Worm (Caenorhabditis elegans) whole organism, young adult: ENCODE data around the gene dpy-26.

Experiments
- B0035.1 ChIP-seq: sonication (generic microtip); optimal IDR thresholded peaks from 2 replicates; lab custom pipeline; 2016; ENCODE audit warnings: missing genetic modification characterization, mild to moderate bottlenecking, missing compliant biosample characterization, missing genotype, missing genetic modification reagents
- B0336.3 ChIP-seq: fragments of 200-800 bp; sonication (Bioruptor generic); IDR thresholded peaks from 2 replicates; pipeline ENCODE4 v1.3.6; 2022; ENCODE audit warnings: missing genetic modification characterization, missing compliant biosample characterization
- F55B11.4 ChIP-seq: sonication (generic microtip); optimal IDR thresholded peaks from 2 replicates; lab custom pipeline; 2016; ENCODE audit warnings: missing compliant biosample characterization, missing genetic modification characterization, borderline replicate concordance; ENCODE audit not compliant: insufficient read depth
- F57A8.1 ChIP-seq: fragments of 200-800 bp; sonication (Bioruptor generic); optimal IDR thresholded peaks from 2 replicates; lab custom pipeline; 2018; ENCODE audit warnings: mild to moderate bottlenecking, missing genetic modification characterization, moderate library complexity, missing compliant biosample characterization
- F57C9.4 ChIP-seq: sonication (generic microtip); optimal IDR thresholded peaks from 2 replicates; lab custom pipeline; 2017; ENCODE audit warnings: mild to moderate bottlenecking, missing genetic modification characterization, missing compliant biosample characterization
- K12H6.12 ChIP-seq: fragments of 200-800 bp; sonication (Bioruptor generic); optimal IDR thresholded peaks from 2 replicates; lab custom pipeline; 2018; ENCODE audit warnings: mild to moderate bottlenecking, missing genetic modification characterization, missing compliant biosample characterization
- Y53G8AR.9 ChIP-seq: fragments of 200-800 bp; sonication (Bioruptor generic); conservative IDR thresholded peaks from 2 replicates; pipeline ENCODE4 v1.3.6; 2022; ENCODE audit warnings: missing genetic modification reagents, missing genetic modification characterization, missing compliant biosample characterization
- Y56A3A.18 ChIP-seq: fragments of 200-800 bp; sonication (Bioruptor generic); IDR thresholded peaks from 2 replicates; pipeline ENCODE4 v1.3.6; 2022; ENCODE audit warnings: missing genetic modification reagents, missing genetic modification characterization, missing compliant biosample characterization
- Y95B8A.8 ChIP-seq: fragments of 200-800 bp; sonication (Bioruptor generic); IDR thresholded peaks from 2 replicates; pipeline ENCODE4 v1.3.6; 2022; ENCODE audit warnings: missing genetic modification reagents, missing genetic modification characterization, missing compliant biosample characterization
- aptf-2 ChIP-seq: fragments of 200-800 bp; sonication (Bioruptor generic); conservative IDR thresholded peaks from 2 replicates; pipeline ENCODE4 v1.3.6; 2022; ENCODE audit warnings: missing genetic modification reagents, missing genetic modification characterization, missing compliant biosample characterization
- athp-1 ChIP-seq: sonication (generic microtip); optimal IDR thresholded peaks from 2 replicates; lab custom pipeline; 2017; ENCODE audit warnings: mild to moderate bottlenecking, missing genetic modification characterization, missing compliant biosample characterization
- ceh-40 ChIP-seq: fragments of 200-800 bp; sonication (Bioruptor generic); IDR thresholded peaks from 2 replicates; pipeline ENCODE4 v1.3.6; 2022; ENCODE audit warnings: missing genetic modification characterization, missing compliant biosample characterization
- dpl-1 ChIP-seq: fragments of 150-350 bp; optimal IDR thresholded peaks from 2 replicates; lab custom pipeline; 2014; ENCODE audit warnings: missing biosample characterization, missing genetic modification reagents, missing genetic modification characterization
- gei-17 ChIP-seq: fragments of 200-800 bp; sonication (Bioruptor generic); optimal IDR thresholded peaks from 2 replicates; lab custom pipeline; 2018; ENCODE audit warnings: mild to moderate bottlenecking, missing genetic modification characterization, missing compliant biosample characterization
- hmg-1.2 ChIP-seq: fragments of 200-800 bp; sonication (Bioruptor generic); IDR thresholded peaks from 2 replicates; pipeline ENCODE4 v1.3.6; 2022; ENCODE audit warnings: missing genetic modification reagents, missing genetic modification characterization, missing compliant biosample characterization
- hmg-20 ChIP-seq: fragments of 200-800 bp; sonication (Bioruptor generic); IDR thresholded peaks from 2 replicates; pipeline ENCODE4 v1.3.6; 2022; ENCODE audit warnings: missing genetic modification reagents, missing genetic modification characterization, missing compliant biosample characterization
- lag-1 ChIP-seq: fragments of 200-800 bp; sonication (Bioruptor generic); IDR thresholded peaks from 2 replicates; pipeline ENCODE4 v1.3.6; 2022; ENCODE audit warnings: missing genetic modification reagents, missing genetic modification characterization, missing compliant biosample characterization
- lsy-27 ChIP-seq: sonication (generic microtip); optimal IDR thresholded peaks from 2 replicates; lab custom pipeline; 2017; ENCODE audit warnings: missing genetic modification characterization, mild to moderate bottlenecking, missing compliant biosample characterization, antibody characterized with exemption, missing genotype, borderline replicate concordance; ENCODE audit not compliant: insufficient read depth
- madf-3 ChIP-seq: fragments of 200-800 bp; sonication (Bioruptor generic); IDR thresholded peaks from 2 replicates; pipeline ENCODE4 v1.3.6; 2022; ENCODE audit warnings: missing genetic modification reagents, missing genetic modification characterization, missing compliant biosample characterization
- mcd-1 ChIP-seq: fragments of 200-800 bp; sonication (Bioruptor generic); IDR thresholded peaks from 2 replicates; pipeline ENCODE4 v1.3.6; 2022; ENCODE audit warnings: missing genetic modification reagents, missing genetic modification characterization, missing compliant biosample characterization
- mel-28 ChIP-seq: sonication (generic microtip); optimal IDR thresholded peaks from 2 replicates; lab custom pipeline; 2016; ENCODE audit warnings: borderline replicate concordance, mild to moderate bottlenecking, missing genetic modification characterization, missing compliant biosample characterization
- nhr-80 ChIP-seq: sonication (generic microtip); optimal IDR thresholded peaks from 2 replicates; lab custom pipeline; 2016; ENCODE audit warnings: missing genetic modification characterization, missing compliant biosample characterization
- rec-8 ChIP-seq, 2 experiments: sonication (generic microtip); optimal IDR thresholded peaks; 2 replicates each; lab custom pipeline; 2016; ENCODE audit warnings: mild to moderate bottlenecking in 2 of 2, missing genetic modification characterization in 2 of 2, missing genetic modification reagents in 2 of 2, missing genotype in 2 of 2, missing biosample characterization in 1 of 2, missing compliant biosample characterization in 1 of 2, moderate library complexity in 1 of 2
- sdz-38 ChIP-seq: sonication (generic microtip); optimal IDR thresholded peaks from 2 replicates; lab custom pipeline; 2016; ENCODE audit warnings: missing genotype, missing genetic modification characterization, missing compliant biosample characterization
- snpc-1.1 ChIP-seq: sonication (generic microtip); optimal IDR thresholded peaks from 2 replicates; lab custom pipeline; 2017; ENCODE audit warnings: missing genetic modification characterization, mild to moderate bottlenecking, missing compliant biosample characterization, antibody characterized with exemption, moderate library complexity, missing genotype, missing genetic modification reagents; ENCODE audit not compliant: insufficient read depth
- snpc-1.3 ChIP-seq: sonication (generic microtip); optimal IDR thresholded peaks from 2 replicates; lab custom pipeline; 2017; ENCODE audit warnings: missing genetic modification characterization, mild to moderate bottlenecking, missing compliant biosample characterization, antibody characterized with exemption, moderate library complexity, missing genotype, missing genetic modification reagents; ENCODE audit not compliant: insufficient read depth
- snpc-3.4 ChIP-seq: sonication (generic microtip); optimal IDR thresholded peaks from 2 replicates; lab custom pipeline; 2017; ENCODE audit warnings: missing genetic modification characterization, mild to moderate bottlenecking, missing compliant biosample characterization, antibody characterized with exemption, moderate library complexity, missing genotype, missing genetic modification reagents
- snpc-4 ChIP-seq, 5 experiments: fragments of 150-350 bp in 1 of 5; sonication (generic microtip) in 4 of 5; optimal IDR thresholded peaks; 2 replicates each; lab custom pipeline; 2014 to 2018; ENCODE audit warnings: missing genetic modification characterization in 5 of 5, missing biosample characterization in 3 of 5, antibody characterized with exemption in 2 of 5, mild to moderate bottlenecking in 2 of 5, missing compliant biosample characterization in 2 of 5, missing genotype in 2 of 5, moderate library complexity in 2 of 5, missing genetic modification reagents in 1 of 5
- somi-1 ChIP-seq: fragments of 200-800 bp; sonication (Bioruptor generic); optimal IDR thresholded peaks from 2 replicates; lab custom pipeline; 2018; ENCODE audit warnings: mild to moderate bottlenecking, missing genetic modification characterization, missing compliant biosample characterization
- tbp1 ChIP-seq: fragments of 200-800 bp; sonication (Bioruptor generic); optimal IDR thresholded peaks from 2 replicates; lab custom pipeline; 2018; ENCODE audit warnings: mild to moderate bottlenecking, missing genetic modification characterization, missing compliant biosample characterization
- tlf-1 ChIP-seq: fragments of 200-800 bp; sonication (Bioruptor generic); optimal IDR thresholded peaks from 2 replicates; lab custom pipeline; 2018; ENCODE audit warnings: mild to moderate bottlenecking, missing genetic modification characterization, missing compliant biosample characterization
- unc-62 ChIP-seq: fragments of 150-350 bp; optimal IDR thresholded peaks from 2 replicates; lab custom pipeline; 2014; ENCODE audit warnings: missing biosample characterization, missing genetic modification reagents, missing genetic modification characterization
- zfh-2 ChIP-seq: fragments of 200-800 bp; sonication (Bioruptor generic); conservative IDR thresholded peaks from 2 replicates; pipeline ENCODE4 v1.3.6; 2022; ENCODE audit warnings: missing genetic modification reagents, missing genetic modification characterization, missing compliant biosample characterization
- ztf-26 ChIP-seq: sonication (generic microtip); optimal IDR thresholded peaks from 2 replicates; lab custom pipeline; 2017; ENCODE audit warnings: missing genetic modification characterization, missing compliant biosample characterization

The dpy-26 gene

DNA sequence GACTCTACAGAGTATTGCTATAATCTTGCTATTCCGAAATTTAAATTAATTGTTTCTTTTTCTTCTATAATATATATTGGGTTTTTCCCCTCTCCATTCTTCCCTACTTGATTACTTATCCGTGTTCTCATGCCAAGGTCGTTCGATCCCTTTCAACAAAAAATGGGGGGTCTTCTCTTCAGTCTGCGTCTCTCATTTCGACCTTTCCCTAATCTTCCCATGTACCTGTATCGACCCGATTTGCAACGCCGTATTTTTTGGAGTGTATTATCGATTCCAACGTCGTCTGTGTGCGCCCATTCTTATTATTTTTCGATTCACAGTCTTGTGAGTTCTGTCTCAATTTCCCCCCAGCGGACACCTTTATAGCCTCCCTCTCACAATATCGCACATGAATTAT lies 16.6 kb upstream of the dpy-26 start:
- TF ChIP-seq ceh-40 (no peak), sdz-38 (no peak), Y56A3A.18 (GFP tag; lab: Robert Waterston, UW) (no peak), hmg-1.2 (GFP tag; lab: Robert Waterston, UW) (peak; percentile 41; the same call in 1 of the 2 replicates), aptf-2 (GFP tag; lab: Robert Waterston, UW) (0 out of 2 replicates have a peak, but pooled peaks have one; percentile 60), tbp1 (GFP tag; lab: Kevin White, UChicago) (no peak), zfh-2 (GFP tag; lab: Robert Waterston, UW) (no peak), athp-1 (tag; lab: Kevin White, UChicago) (no peak)

DNA sequence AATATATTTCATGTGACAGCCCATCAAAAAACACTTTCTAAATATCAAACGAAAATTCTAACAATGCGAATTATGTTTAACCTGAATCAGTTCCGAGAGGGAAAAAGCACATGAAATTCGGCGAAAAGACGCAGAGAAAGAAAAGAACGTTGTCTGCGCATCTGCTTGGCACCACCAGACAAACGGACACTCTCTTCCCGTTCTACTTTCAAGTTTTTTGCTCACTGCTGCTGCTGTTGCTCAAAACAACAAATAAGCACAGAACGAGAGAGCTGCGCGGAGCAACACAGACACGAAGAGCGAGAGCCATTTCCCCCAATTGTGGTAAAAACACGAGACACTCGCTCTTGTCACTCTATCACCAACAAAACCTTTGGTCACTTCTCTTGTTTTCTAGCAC lies 13.7 kb upstream of the dpy-26 start:
- TF ChIP-seq ztf-26 (no peak), gei-17 (GFP tag; lab: Kevin White, UChicago) (no peak), tlf-1 (GFP tag; lab: Kevin White, UChicago) (no peak), nhr-80 (tag; lab: Kevin White, UChicago) (no peak), madf-3 (GFP tag; lab: Robert Waterston, UW) (no peak), F57A8.1 (GFP tag; lab: Kevin White, UChicago) (no peak), B0035.1 (tag; lab: Kevin White, UChicago) (no peak), mel-28 (tag; lab: Kevin White, UChicago) (no peak), Y95B8A.8 (GFP tag; lab: Robert Waterston, UW) (no peak), Y53G8AR.9 (no peak), dpl-1 (GFP tag; lab: Kevin White, UChicago) (no peak), F57C9.4 (tag; lab: Kevin White, UChicago) (no peak), rec-8 (tag; optimal IDR thresholded peaks at IDR 0.05; lab: Kevin White, UChicago) (no peak), F55B11.4 (no peak), athp-1 (tag; lab: Kevin White, UChicago) (no peak), somi-1 (GFP tag; lab: Kevin White, UChicago) (no peak), mcd-1 (GFP tag; lab: Robert Waterston, UW) (no peak), lsy-27 (tag; lab: Kevin White, UChicago) (no peak)
- TF ChIP-seq, all 124 proteins: peak for 0

DNA sequence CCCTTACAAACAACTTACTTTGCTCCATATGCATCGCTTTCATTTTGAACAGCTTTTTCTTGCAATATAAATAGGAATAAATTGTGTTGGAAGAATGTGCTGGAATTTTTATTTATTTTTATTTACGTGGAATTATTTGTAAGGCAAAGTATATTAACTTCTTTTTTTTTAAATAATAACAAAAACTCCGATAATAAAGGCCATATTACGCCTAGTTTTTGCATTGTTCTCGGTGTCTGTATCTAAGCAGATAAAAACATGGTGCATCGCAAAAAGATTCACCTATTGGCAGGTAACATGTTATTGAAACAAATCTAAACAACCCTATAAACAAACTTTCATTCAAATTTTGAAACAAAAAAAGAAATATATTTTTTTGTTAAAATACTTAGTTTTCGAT lies 12.2 kb upstream of the dpy-26 start, which contains the start of gene C25G4.8:
TSS of gene C25G4.8 (minus strand) at position 101 of the 400 bp plus-strand sequence.
- TF ChIP-seq snpc-4 (GFP tag; optimal IDR thresholded peaks at IDR 0.05; lab: Kevin White, UChicago) (no peak), snpc-4 (tag; optimal IDR thresholded peaks at IDR 0.05; lab: Kevin White, UChicago) (no peak), unc-62 (GFP tag; lab: Kevin White, UChicago) (no peak), snpc-1.3 (tag; lab: Kevin White, UChicago) (no peak), ceh-40 (no peak), snpc-3.4 (tag; lab: Kevin White, UChicago) (no peak), hmg-20 (GFP tag; lab: Robert Waterston, UW) (no peak), lag-1 (GFP tag; lab: Robert Waterston, UW) (no peak), snpc-1.1 (tag; lab: Kevin White, UChicago) (no peak), B0336.3 (no peak), K12H6.12 (tag; lab: Kevin White, UChicago) (no peak)
- TF ChIP-seq, all 124 proteins: peak for 0
